1 fruit fly cellular context compared by ENCODE assay signal in the genomic region with DNA sequence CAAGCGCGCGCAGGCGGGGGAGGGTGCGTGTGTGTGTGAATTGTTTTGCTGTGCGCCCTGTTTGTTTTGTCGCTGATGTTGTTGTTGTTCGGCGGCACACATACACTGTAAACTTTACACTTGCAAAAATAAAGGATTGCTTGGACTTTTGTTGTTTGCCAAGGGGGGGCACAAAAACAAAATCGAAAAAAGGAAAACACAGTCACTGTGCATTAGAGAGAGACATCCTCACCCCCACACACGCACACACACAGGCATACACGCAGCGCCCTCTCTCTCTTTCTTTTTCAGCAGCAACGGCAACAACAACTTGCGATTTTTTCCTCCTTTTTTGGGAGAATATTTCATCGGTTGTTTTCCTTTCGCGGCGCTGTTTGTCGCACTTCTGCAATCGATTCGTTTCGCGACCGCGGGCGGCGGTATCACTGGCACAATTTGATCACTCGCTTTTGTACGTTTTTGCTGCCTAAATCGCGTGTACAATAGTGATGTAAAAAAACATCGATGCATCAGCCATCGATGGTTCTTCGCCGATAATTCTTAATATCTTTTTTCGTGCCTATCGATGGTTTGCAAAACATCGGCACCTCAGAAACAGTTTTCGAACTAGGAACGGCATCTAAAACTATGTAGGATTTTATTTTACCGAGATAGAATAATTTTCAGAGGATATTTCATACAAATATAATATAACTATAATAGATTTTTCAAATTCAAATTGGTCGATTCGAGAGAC.
TF ChIP-seq lines count a peak whose summit lies in the region.

A gene (minus strand): TSS at position 515 of the 736 bp plus-strand sequence.

TF ChIP-seq in whole organism, embryonic, 481 proteins besides CTCF, POLR2A, EP300 and RAD21 (continued from another document and continues in another):
- no peak for TF ChIP-seq Dek (tag; optimal IDR thresholded peaks at IDR 0.05; lab: Kevin White, UChicago)
- TF ChIP-seq CG3726 (GFP tag; IDR thresholded peaks at IDR 0.05; lab: Robert Waterston, UW) = no peak
- no peak for TF ChIP-seq toy (GFP tag; IDR thresholded peaks at IDR 0.05; lab: Robert Waterston, UW)
- TF ChIP-seq E2f2 (GFP tag; IDR thresholded peaks at IDR 0.05; lab: Robert Waterston, UW) = peak; percentile 28; the same call in 1 of the 2 replicates
- no peak for TF ChIP-seq sisA (GFP tag; IDR thresholded peaks at IDR 0.05; lab: Robert Waterston, UW)
- no peak for TF ChIP-seq CG18476 (GFP tag; optimal IDR thresholded peaks at IDR 0.05; lab: Kevin White, UChicago)
- no peak for TF ChIP-seq Doc2 (GFP tag; IDR thresholded peaks at IDR 0.05; lab: Robert Waterston, UW)
- peak; percentile 36 for TF ChIP-seq pzg (GFP tag; optimal IDR thresholded peaks at IDR 0.05; lab: Kevin White, UChicago)
- no peak for TF ChIP-seq tup (GFP tag; optimal IDR thresholded peaks at IDR 0.05; lab: Kevin White, UChicago)
- no peak for TF ChIP-seq gcm (GFP tag; optimal IDR thresholded peaks at IDR 0.05; lab: Kevin White, UChicago)
- no peak for TF ChIP-seq oc (tag; optimal IDR thresholded peaks at IDR 0.05; lab: Kevin White, UChicago)
- TF ChIP-seq hb (GFP tag; IDR thresholded peaks at IDR 0.05; lab: Robert Waterston, UW; ENCODE audit: partially characterized antibody) = peak; percentile 86
- TF ChIP-seq slbo (GFP tag; IDR thresholded peaks at IDR 0.05; lab: Robert Waterston, UW) = peak; percentile 19; the same call in 1 of the 2 replicates
- TF ChIP-seq CG13894 (tag; optimal IDR thresholded peaks at IDR 0.05; lab: Kevin White, UChicago) = no peak
- TF ChIP-seq CG18011 (GFP tag; optimal IDR thresholded peaks at IDR 0.05; lab: Kevin White, UChicago) = no peak
- TF ChIP-seq ara (GFP tag; IDR thresholded peaks at IDR 0.05; lab: Robert Waterston, UW) = no peak
- peak; percentile 56; the same call in 1 of the 2 replicates for TF ChIP-seq klu (GFP tag; IDR thresholded peaks at IDR 0.05; lab: Robert Waterston, UW)
- TF ChIP-seq CG9932 (GFP tag; IDR thresholded peaks at IDR 0.05; lab: Robert Waterston, UW) = peak; percentile 57
- TF ChIP-seq bowl (GFP tag; IDR thresholded peaks at IDR 0.05; lab: Robert Waterston, UW) = no peak
- no peak for TF ChIP-seq wek (GFP tag; optimal IDR thresholded peaks at IDR 0.05; lab: Kevin White, UChicago)
- no peak for TF ChIP-seq CG2889 (GFP tag; IDR thresholded peaks at IDR 0.05; lab: Robert Waterston, UW)
- TF ChIP-seq usp (GFP tag; optimal IDR thresholded peaks at IDR 0.05; lab: Kevin White, UChicago) = no peak
- no peak for TF ChIP-seq zfh2 (GFP tag; optimal IDR thresholded peaks at IDR 0.05; lab: Kevin White, UChicago)
- TF ChIP-seq CG11504 (tag; optimal IDR thresholded peaks at IDR 0.05; lab: Kevin White, UChicago) = no peak
- no peak for TF ChIP-seq Side (GFP tag; optimal IDR thresholded peaks at IDR 0.05; lab: Kevin White, UChicago)
- no peak for TF ChIP-seq CG10959 (GFP tag; IDR thresholded peaks at IDR 0.05; lab: Robert Waterston, UW)
- TF ChIP-seq CG16813 (GFP tag; IDR thresholded peaks at IDR 0.05; lab: Robert Waterston, UW; ENCODE audit: partially characterized antibody) = peak; percentile 87
- TF ChIP-seq Hand (GFP tag; optimal IDR thresholded peaks at IDR 0.05; lab: Kevin White, UChicago) = no peak
- TF ChIP-seq CG18262 (tag; optimal IDR thresholded peaks at IDR 0.05; lab: Kevin White, UChicago) = no peak
- no peak for TF ChIP-seq CG10267 (tag; optimal IDR thresholded peaks at IDR 0.05; lab: Kevin White, UChicago)
- peak; percentile 30 for TF ChIP-seq dm (GFP tag; optimal IDR thresholded peaks at IDR 0.05; lab: Kevin White, UChicago)
- TF ChIP-seq onecut (GFP tag; IDR thresholded peaks at IDR 0.05; lab: Robert Waterston, UW) = no peak
- TF ChIP-seq Adf1 (GFP tag; IDR thresholded peaks at IDR 0.05; lab: Robert Waterston, UW) = 0 out of 2 replicates have a peak, but pooled peaks have one; percentile 29
- TF ChIP-seq YL-1 (GFP tag; optimal IDR thresholded peaks at IDR 0.05; lab: Kevin White, UChicago) = no peak
- TF ChIP-seq CG7839 (tag; optimal IDR thresholded peaks at IDR 0.05; lab: Kevin White, UChicago) = no peak
- TF ChIP-seq CG1024 (GFP tag; IDR thresholded peaks at IDR 0.05; lab: Robert Waterston, UW) = no peak
- peak; percentile 86 for TF ChIP-seq CG7963 (GFP tag; IDR thresholded peaks at IDR 0.05; lab: Robert Waterston, UW; ENCODE audit: partially characterized antibody)
- peak; percentile 59 for TF ChIP-seq row (GFP tag; IDR thresholded peaks at IDR 0.05; lab: Robert Waterston, UW)
- no peak for TF ChIP-seq CG10274 (GFP tag; optimal IDR thresholded peaks at IDR 0.05; lab: Kevin White, UChicago)
- TF ChIP-seq nmo (GFP tag; optimal IDR thresholded peaks at IDR 0.05; lab: Kevin White, UChicago) = no peak
- no peak for TF ChIP-seq CG15696 (tag; optimal IDR thresholded peaks at IDR 0.05; lab: Kevin White, UChicago)
- peak; percentile 65 for TF ChIP-seq Doc3 (GFP tag; IDR thresholded peaks at IDR 0.05; lab: Robert Waterston, UW; ENCODE audit: partially characterized antibody)
- TF ChIP-seq D19B (GFP tag; optimal IDR thresholded peaks at IDR 0.05; lab: Kevin White, UChicago) = no peak
- TF ChIP-seq CG8290 (GFP tag; optimal IDR thresholded peaks at IDR 0.05; lab: Kevin White, UChicago) = no peak
- TF ChIP-seq CG8290 (tag; optimal IDR thresholded peaks at IDR 0.05; lab: Kevin White, UChicago) = peak in 1 of 2 experiments; percentile 37
- peak; percentile 77 for TF ChIP-seq BEAF-32 (GFP tag; optimal IDR thresholded peaks at IDR 0.05; lab: Kevin White, UChicago)
- no peak for TF ChIP-seq sqz (GFP tag; optimal IDR thresholded peaks at IDR 0.05; lab: Kevin White, UChicago)
- no peak for TF ChIP-seq CG13424 (tag; optimal IDR thresholded peaks at IDR 0.05; lab: Kevin White, UChicago)
- TF ChIP-seq Ravus (GFP tag; IDR thresholded peaks at IDR 0.05; lab: Robert Waterston, UW) = no peak
- no peak for TF ChIP-seq Oli (tag; optimal IDR thresholded peaks at IDR 0.05; lab: Kevin White, UChicago)
- TF ChIP-seq kay (GFP tag; optimal IDR thresholded peaks at IDR 0.05; lab: Kevin White, UChicago) = no peak
- TF ChIP-seq mirr (GFP tag; optimal IDR thresholded peaks at IDR 0.05; lab: Kevin White, UChicago) = no peak
- no peak for TF ChIP-seq Bdp1 (GFP tag; optimal IDR thresholded peaks at IDR 0.05; lab: Kevin White, UChicago)
- TF ChIP-seq vfl (GFP tag; optimal IDR thresholded peaks at IDR 0.05; lab: Kevin White, UChicago) = no peak
- no peak for TF ChIP-seq ken (GFP tag; IDR thresholded peaks at IDR 0.05; lab: Robert Waterston, UW)
- no peak for TF ChIP-seq Meics (GFP tag; optimal IDR thresholded peaks at IDR 0.05; lab: Kevin White, UChicago)
- TF ChIP-seq chinmo (GFP tag; IDR thresholded peaks at IDR 0.05; lab: Robert Waterston, UW; ENCODE audit: partially characterized antibody) = peak; percentile 95
- TF ChIP-seq gt (GFP tag; IDR thresholded peaks at IDR 0.05; lab: Robert Waterston, UW) = no peak
- no peak for TF ChIP-seq ERR (GFP tag; optimal IDR thresholded peaks at IDR 0.05; lab: Kevin White, UChicago)
- TF ChIP-seq CG6813 (GFP tag; optimal IDR thresholded peaks at IDR 0.05; lab: Kevin White, UChicago) = no peak
- TF ChIP-seq inv (GFP tag; IDR thresholded peaks at IDR 0.05; lab: Robert Waterston, UW; ENCODE audit: partially characterized antibody) = peak; percentile 86
- no peak for TF ChIP-seq cas (GFP tag; IDR thresholded peaks at IDR 0.05; lab: Robert Waterston, UW)
- no peak for TF ChIP-seq pnt (GFP tag; optimal IDR thresholded peaks at IDR 0.05; lab: Kevin White, UChicago)
- TF ChIP-seq CG14441 (GFP tag; IDR thresholded peaks at IDR 0.05; lab: Robert Waterston, UW) = no peak
- TF ChIP-seq Sry-β (GFP tag; optimal IDR thresholded peaks at IDR 0.05; lab: Kevin White, UChicago) = no peak
- TF ChIP-seq Lhr (GFP tag; optimal IDR thresholded peaks at IDR 0.05; lab: Kevin White, UChicago) = no peak
- TF ChIP-seq cg (GFP tag; optimal IDR thresholded peaks at IDR 0.05; lab: Kevin White, UChicago) = peak; percentile 96
- TF ChIP-seq Stat92E (GFP tag; optimal IDR thresholded peaks at IDR 0.05; lab: Kevin White, UChicago) = no peak
- TF ChIP-seq CG17385 (GFP tag; optimal IDR thresholded peaks at IDR 0.05; lab: Kevin White, UChicago) = no peak
- TF ChIP-seq D19A (tag; optimal IDR thresholded peaks at IDR 0.05; lab: Kevin White, UChicago) = no peak
- no peak for TF ChIP-seq CG10147 (GFP tag; optimal IDR thresholded peaks at IDR 0.05; lab: Kevin White, UChicago)
- TF ChIP-seq CG14710 (tag; optimal IDR thresholded peaks at IDR 0.05; lab: Kevin White, UChicago) = no peak
- no peak for TF ChIP-seq CG9437 (GFP tag; optimal IDR thresholded peaks at IDR 0.05; lab: Kevin White, UChicago)
- TF ChIP-seq lola (GFP tag; optimal IDR thresholded peaks at IDR 0.05; lab: Kevin White, UChicago) = no peak
- peak; percentile 54 for TF ChIP-seq Ets65A (GFP tag; lab: Kevin White, UChicago)
- TF ChIP-seq CG34376 (GFP tag; optimal IDR thresholded peaks at IDR 0.05; lab: Kevin White, UChicago) = no peak
- no peak for TF ChIP-seq CG6683 (GFP tag; optimal IDR thresholded peaks at IDR 0.05; lab: Kevin White, UChicago)
- TF ChIP-seq p53 (GFP tag; optimal IDR thresholded peaks at IDR 0.05; lab: Kevin White, UChicago) = no peak
- TF ChIP-seq sima (GFP tag; optimal IDR thresholded peaks at IDR 0.05; lab: Kevin White, UChicago) = no peak
- no peak for TF ChIP-seq fru (optimal IDR thresholded peaks at IDR 0.05; lab: Kevin White, UChicago)
- no peak for TF ChIP-seq trem (tag; optimal IDR thresholded peaks at IDR 0.05; lab: Kevin White, UChicago)
- TF ChIP-seq h (optimal IDR thresholded peaks at IDR 0.05; lab: Kevin White, UChicago) = no peak
- TF ChIP-seq CG15514 (GFP tag; optimal IDR thresholded peaks at IDR 0.05; lab: Kevin White, UChicago) = peak; percentile 20
- no peak for TF ChIP-seq fd102C (GFP tag; optimal IDR thresholded peaks at IDR 0.05; lab: Kevin White, UChicago)
- no peak for TF ChIP-seq CG30403 (GFP tag; optimal IDR thresholded peaks at IDR 0.05; lab: Kevin White, UChicago)
- no peak for TF ChIP-seq bcd (GFP tag; optimal IDR thresholded peaks at IDR 0.05; lab: Kevin White, UChicago)
- peak; percentile 10; the same call in 1 of the 2 replicates for TF ChIP-seq sna (GFP tag; IDR thresholded peaks at IDR 0.05; lab: Robert Waterston, UW; ENCODE audit: partially characterized antibody)
- no peak for TF ChIP-seq CG14667 (GFP tag; IDR thresholded peaks at IDR 0.05; lab: Robert Waterston, UW)
- no peak for TF ChIP-seq CG8944 (GFP tag; optimal IDR thresholded peaks at IDR 0.05; lab: Kevin White, UChicago)
- TF ChIP-seq sob (GFP tag; IDR thresholded peaks at IDR 0.05; lab: Robert Waterston, UW) = no peak
- no peak for TF ChIP-seq dpn (GFP tag; optimal IDR thresholded peaks at IDR 0.05; lab: Kevin White, UChicago)
- TF ChIP-seq bbx (GFP tag; IDR thresholded peaks at IDR 0.05; lab: Robert Waterston, UW; ENCODE audit: partially characterized antibody) = peak; percentile 89
- TF ChIP-seq yki (optimal IDR thresholded peaks at IDR 0.05; lab: Kevin White, UChicago) = no peak
- TF ChIP-seq CG8478 (optimal IDR thresholded peaks at IDR 0.05; lab: Kevin White, UChicago) = peak; percentile 87
- no peak for TF ChIP-seq CG7987 (GFP tag; optimal IDR thresholded peaks at IDR 0.05; lab: Kevin White, UChicago)
- TF ChIP-seq sug (tag; optimal IDR thresholded peaks at IDR 0.05; lab: Kevin White, UChicago) = no peak
- TF ChIP-seq CG11560 (tag; IDR thresholded peaks at IDR 0.05; lab: Robert Waterston, UW) = no peak
- TF ChIP-seq CG10462 (GFP tag; optimal IDR thresholded peaks at IDR 0.05; lab: Kevin White, UChicago) = no peak
- TF ChIP-seq ems (GFP tag; optimal IDR thresholded peaks at IDR 0.05; lab: Kevin White, UChicago) = no peak
- no peak for TF ChIP-seq CG1529 (GFP tag; optimal IDR thresholded peaks at IDR 0.05; lab: Kevin White, UChicago)
- no peak for TF ChIP-seq gro (GFP tag; optimal IDR thresholded peaks at IDR 0.05; lab: Kevin White, UChicago)
- no peak for TF ChIP-seq CG13123 (GFP tag; optimal IDR thresholded peaks at IDR 0.05; lab: Kevin White, UChicago)
- TF ChIP-seq CG17912 (GFP tag; optimal IDR thresholded peaks at IDR 0.05; lab: Kevin White, UChicago) = no peak
- TF ChIP-seq Chrac-16 (GFP tag; optimal IDR thresholded peaks at IDR 0.05; lab: Kevin White, UChicago) = no peak
- TF ChIP-seq CG18619 (GFP tag; optimal IDR thresholded peaks at IDR 0.05; lab: Kevin White, UChicago) = no peak
- peak; percentile 73; the same call in 3 of the 4 replicates for TF ChIP-seq Dll (GFP tag; IDR thresholded peaks at IDR 0.05; lab: Robert Waterston, UW; ENCODE audit: partially characterized antibody)
- no peak for TF ChIP-seq CG6175 (GFP tag; IDR thresholded peaks at IDR 0.05; lab: Robert Waterston, UW)
- TF ChIP-seq pan (optimal IDR thresholded peaks at IDR 0.05; lab: Kevin White, UChicago) = no peak
- no peak for TF ChIP-seq pan (GFP tag; optimal IDR thresholded peaks at IDR 0.05 in 1 of 2, IDR thresholded peaks at IDR 0.05 in 1 of 2)
- TF ChIP-seq CG10431 (GFP tag; optimal IDR thresholded peaks at IDR 0.05; lab: Kevin White, UChicago) = no peak
- no peak for TF ChIP-seq CG17359 (tag; optimal IDR thresholded peaks at IDR 0.05; lab: Kevin White, UChicago)
- TF ChIP-seq ac (GFP tag; optimal IDR thresholded peaks at IDR 0.05; lab: Kevin White, UChicago) = no peak
- TF ChIP-seq CHES-1-like (GFP tag; optimal IDR thresholded peaks at IDR 0.05; lab: Kevin White, UChicago) = no peak
- peak; percentile 13 for TF ChIP-seq CG12659 (GFP tag; optimal IDR thresholded peaks at IDR 0.05; lab: Kevin White, UChicago)
- peak; percentile 76 for TF ChIP-seq unc-4 (GFP tag; IDR thresholded peaks at IDR 0.05; lab: Robert Waterston, UW; ENCODE audit: partially characterized antibody)
- no peak for TF ChIP-seq otp (GFP tag; IDR thresholded peaks at IDR 0.05; lab: Robert Waterston, UW)
- no peak for TF ChIP-seq so (GFP tag; IDR thresholded peaks at IDR 0.05; lab: Robert Waterston, UW)
- TF ChIP-seq Atf3 (GFP tag; optimal IDR thresholded peaks at IDR 0.05; lab: Kevin White, UChicago) = no peak
- TF ChIP-seq CG6765 (GFP tag; optimal IDR thresholded peaks at IDR 0.05; lab: Kevin White, UChicago) = no peak
- peak; percentile 81 for TF ChIP-seq ato (GFP tag; IDR thresholded peaks at IDR 0.05; lab: Robert Waterston, UW; ENCODE audit: partially characterized antibody)
- no peak for TF ChIP-seq hth (optimal IDR thresholded peaks at IDR 0.05; lab: Kevin White, UChicago)
- no peak for TF ChIP-seq repo (GFP tag; optimal IDR thresholded peaks at IDR 0.05; lab: Kevin White, UChicago)
- no peak for TF ChIP-seq CG12299 (tag; optimal IDR thresholded peaks at IDR 0.05; lab: Kevin White, UChicago)
- peak; percentile 17 for TF ChIP-seq CG1603 (tag; optimal IDR thresholded peaks at IDR 0.05; lab: Kevin White, UChicago)
- peak; percentile 90 for TF ChIP-seq CG42726 (GFP tag; IDR thresholded peaks at IDR 0.05; lab: Robert Waterston, UW; ENCODE audit: partially characterized antibody)
- no peak for TF ChIP-seq CG7786 (GFP tag; optimal IDR thresholded peaks at IDR 0.05; lab: Kevin White, UChicago)
- TF ChIP-seq Pdp1 (GFP tag; optimal IDR thresholded peaks at IDR 0.05; lab: Kevin White, UChicago) = peak in 1 of 2 experiments; percentile 29
